Fruit fly (Drosophila melanogaster) whole organism, embryonic: Measurements from ENCODE around the gene CG34435.

Experiments used
- B-H1 ChIP-seq: fragments of 200-800 bp; sonication (Bioruptor generic); IDR thresholded peaks from 3 replicates; pipeline ENCODE4 v1.3.6; 2022; ENCODE audit warnings: missing biosample characterization, missing genetic modification characterization
- Bdp1 ChIP-seq: fragments of 200-800 bp; sonication (Bioruptor generic); optimal IDR thresholded peaks from 3 replicates; lab custom pipeline; 2016; ENCODE audit warnings: missing biosample characterization, missing genetic modification characterization
- CG10654 ChIP-seq: fragments of 200-800 bp; sonication (Bioruptor generic); optimal IDR thresholded peaks from 2 replicates; lab custom pipeline; 2016; ENCODE audit warnings: missing biosample characterization, missing genetic modification characterization
- CG10959 ChIP-seq: fragments of 200-800 bp; sonication (Bioruptor generic); IDR thresholded peaks from 2 replicates; pipeline ENCODE4 v1.3.6; 2022; ENCODE audit warnings: missing biosample characterization, missing genetic modification characterization
- CG12104 ChIP-seq: fragments of 200-800 bp; sonication (Bioruptor generic); optimal IDR thresholded peaks from 3 replicates; lab custom pipeline; 2016; ENCODE audit warnings: missing biosample characterization, missing genetic modification characterization
- CG12155 ChIP-seq: fragments of 200-800 bp; sonication (Bioruptor generic); optimal IDR thresholded peaks from 3 replicates; lab custom pipeline; 2016; ENCODE audit warnings: missing biosample characterization, missing genetic modification characterization
- CG12942 ChIP-seq: fragments of 200-800 bp; sonication (Bioruptor generic); optimal IDR thresholded peaks from 3 replicates; lab custom pipeline; 2016; ENCODE audit warnings: missing biosample characterization, missing genetic modification characterization
- CG1603 ChIP-seq: fragments of 200-800 bp; sonication (Bioruptor generic); optimal IDR thresholded peaks from 2 replicates; lab custom pipeline; 2019; ENCODE audit warnings: missing biosample characterization, mild to moderate bottlenecking, missing genetic modification characterization, moderate library complexity
- CG17186 ChIP-seq: fragments of 200-800 bp; sonication (Bioruptor generic); optimal IDR thresholded peaks from 3 replicates; lab custom pipeline; 2017; ENCODE audit warnings: missing biosample characterization, missing genetic modification reagents, missing genetic modification characterization
- CG17802 ChIP-seq: fragments of 200-800 bp; sonication (Bioruptor generic); optimal IDR thresholded peaks from 2 replicates; lab custom pipeline; 2018; ENCODE audit warnings: missing biosample characterization, mild to moderate bottlenecking, missing genetic modification characterization, moderate library complexity
- CG2875 ChIP-seq: fragments of 200-800 bp; sonication (Bioruptor generic); optimal IDR thresholded peaks from 2 replicates; lab custom pipeline; 2017; ENCODE audit warnings: missing biosample characterization, mild to moderate bottlenecking, missing genetic modification characterization, missing genetic modification reagents
- CG3065 ChIP-seq: fragments of 200-800 bp; sonication (Bioruptor generic); optimal IDR thresholded peaks from 2 replicates; lab custom pipeline; 2016; ENCODE audit warnings: missing biosample characterization, missing genetic modification characterization
- CG32532 ChIP-seq: fragments of 200-800 bp; sonication (Bioruptor generic); IDR thresholded peaks from 2 replicates; pipeline ENCODE4 v1.3.6; 2022; ENCODE audit warnings: missing biosample characterization, missing genetic modification characterization
- CG43689 ChIP-seq: fragments of 200-800 bp; sonication (Bioruptor generic); IDR thresholded peaks from 2 replicates; pipeline ENCODE4 v1.3.6; 2022; ENCODE audit warnings: missing biosample characterization, missing genetic modification characterization
- CG4404 ChIP-seq: fragments of 200-800 bp; sonication (Bioruptor generic); IDR thresholded peaks from 2 replicates; pipeline ENCODE4 v1.3.6; 2022; ENCODE audit warnings: missing biosample characterization, missing genetic modification characterization
- CG4820 ChIP-seq: fragments of 200-800 bp; sonication (Bioruptor generic); optimal IDR thresholded peaks from 3 replicates; lab custom pipeline; 2016; ENCODE audit warnings: missing biosample characterization, missing genetic modification characterization
- CG6813 ChIP-seq: fragments of 200-800 bp; sonication (Bioruptor generic); optimal IDR thresholded peaks from 2 replicates; lab custom pipeline; 2017; ENCODE audit warnings: missing biosample characterization, missing genetic modification characterization, mild to moderate bottlenecking, moderate library complexity, missing genetic modification reagents
- CG7556 ChIP-seq: fragments of 200-800 bp; sonication (Bioruptor generic); optimal IDR thresholded peaks from 2 replicates; lab custom pipeline; 2017; ENCODE audit warnings: missing biosample characterization, mild to moderate bottlenecking, missing genetic modification characterization
- CG8290 ChIP-seq, 3 experiments: fragments of 200-800 bp; sonication (Bioruptor generic); optimal IDR thresholded peaks; 2 replicates each; lab custom pipeline; 2016 to 2019; ENCODE audit warnings: missing biosample characterization in 3 of 3, missing genetic modification characterization in 3 of 3, mild to moderate bottlenecking in 2 of 3, moderate library complexity in 1 of 3
- CG9437 ChIP-seq: fragments of 200-800 bp; sonication (Bioruptor generic); optimal IDR thresholded peaks from 2 replicates; lab custom pipeline; 2018; ENCODE audit warnings: missing biosample characterization, mild to moderate bottlenecking, missing genetic modification characterization
- CG9727 ChIP-seq: fragments of 200-800 bp; sonication (Bioruptor generic); optimal IDR thresholded peaks from 3 replicates; lab custom pipeline; 2017; ENCODE audit warnings: missing biosample characterization, mild to moderate bottlenecking, missing genetic modification characterization
- CG9876 ChIP-seq: fragments of 200-800 bp; sonication (Bioruptor generic); optimal IDR thresholded peaks from 2 replicates; lab custom pipeline; 2016; ENCODE audit warnings: missing biosample characterization, missing genetic modification characterization
- D19B ChIP-seq: fragments of 200-800 bp; sonication (Bioruptor generic); optimal IDR thresholded peaks from 2 replicates; lab custom pipeline; 2017; ENCODE audit warnings: missing biosample characterization, mild to moderate bottlenecking, missing genetic modification characterization
- Dll ChIP-seq: fragments of 200-800 bp; sonication (Bioruptor generic); IDR thresholded peaks from 4 replicates; pipeline ENCODE4 v1.3.6; 2022; ENCODE audit warnings: missing biosample characterization, missing genetic modification characterization; ENCODE audit not compliant: partially characterized antibody
- Doc3 ChIP-seq: fragments of 200-800 bp; sonication (Bioruptor generic); IDR thresholded peaks from 3 replicates; pipeline ENCODE4 v1.3.6; 2022; ENCODE audit warnings: missing biosample characterization, missing genetic modification characterization; ENCODE audit not compliant: partially characterized antibody
- ERR ChIP-seq: fragments of 200-800 bp; sonication (Bioruptor generic); optimal IDR thresholded peaks from 2 replicates; lab custom pipeline; 2016; ENCODE audit warnings: missing biosample characterization, missing genetic modification characterization
- Eip74EF ChIP-seq, 2 experiments: fragments of 200-800 bp in 1 of 2; fragments of >200 bp in 1 of 2; sonication (Bioruptor generic) in 1 of 2; optimal IDR thresholded peaks; 2 replicates each; lab custom pipeline; 2017 to 2019; ENCODE audit warnings: missing biosample characterization in 2 of 2, missing genetic modification characterization in 2 of 2, mild to moderate bottlenecking in 1 of 2, moderate library complexity in 1 of 2
- GATAe ChIP-seq: fragments of 200-800 bp; sonication (Bioruptor generic); conservative IDR thresholded peaks from 2 replicates; pipeline ENCODE4 v1.3.6; 2022; ENCODE audit warnings: missing biosample characterization, missing genetic modification characterization
- Hey ChIP-seq: fragments of 200-800 bp; sonication (Bioruptor generic); optimal IDR thresholded peaks from 3 replicates; lab custom pipeline; 2018; ENCODE audit warnings: missing biosample characterization, mild to moderate bottlenecking, missing genetic modification characterization
- HmgD ChIP-seq: fragments of 200-800 bp; sonication (Bioruptor generic); optimal IDR thresholded peaks from 3 replicates; lab custom pipeline; 2016; ENCODE audit warnings: missing biosample characterization, missing genetic modification characterization
- MTF-1 ChIP-seq: fragments of 200-800 bp; sonication (Bioruptor generic); optimal IDR thresholded peaks from 2 replicates; lab custom pipeline; 2018; ENCODE audit warnings: missing biosample characterization, mild to moderate bottlenecking, missing genetic modification characterization, borderline replicate concordance
- Max ChIP-seq: fragments of 200-800 bp; sonication (Bioruptor generic); optimal IDR thresholded peaks from 2 replicates; lab custom pipeline; 2016; ENCODE audit warnings: missing biosample characterization, mild to moderate bottlenecking, missing genetic modification characterization
- Mrtf ChIP-seq: fragments of 200-800 bp; sonication (Bioruptor generic); IDR thresholded peaks from 3 replicates; pipeline ENCODE4 v1.3.6; 2022; ENCODE audit warnings: missing biosample characterization, missing genetic modification characterization
- PHDP ChIP-seq: fragments of 200-800 bp; sonication (Bioruptor generic); optimal IDR thresholded peaks from 3 replicates; lab custom pipeline; 2018; ENCODE audit warnings: missing biosample characterization, mild to moderate bottlenecking, missing genetic modification characterization, moderate library complexity
- Scr ChIP-seq: fragments of 200-800 bp; sonication (Bioruptor generic); IDR thresholded peaks from 2 replicates; pipeline ENCODE4 v1.3.6; 2022; ENCODE audit warnings: missing biosample characterization, missing genetic modification characterization; ENCODE audit not compliant: partially characterized antibody
- Trl ChIP-seq, 3 experiments: fragments of >200 bp in 2 of 3; fragments of 200-800 bp in 1 of 3; sonication (Bioruptor generic) in 1 of 3; optimal IDR thresholded peaks; 2 replicates in 1 of 3; 3 replicates in 2 of 3; lab custom pipeline; 2016 to 2017; ENCODE audit warnings: missing biosample characterization in 1 of 3, missing genetic modification characterization in 1 of 3
- al ChIP-seq: fragments of 200-800 bp; sonication (Bioruptor generic); IDR thresholded peaks from 2 replicates; pipeline ENCODE4 v1.3.6; 2022; ENCODE audit warnings: missing biosample characterization, missing genetic modification characterization
- bbx ChIP-seq: fragments of 200-800 bp; sonication (Bioruptor generic); IDR thresholded peaks from 2 replicates; pipeline ENCODE4 v1.3.6; 2022; ENCODE audit warnings: missing biosample characterization, missing genetic modification characterization; ENCODE audit not compliant: partially characterized antibody
- chif ChIP-seq, 2 experiments: fragments of 200-800 bp; sonication (Bioruptor generic); optimal IDR thresholded peaks; 3 replicates each; lab custom pipeline; 2016; ENCODE audit warnings: missing biosample characterization in 2 of 2, missing genetic modification characterization in 2 of 2
- crol ChIP-seq: fragments of 200-800 bp; sonication (Bioruptor generic); IDR thresholded peaks from 2 replicates; pipeline ENCODE4 v1.3.6; 2022; ENCODE audit warnings: missing biosample characterization, missing genetic modification characterization
- dan ChIP-seq: fragments of 200-800 bp; sonication (Bioruptor generic); IDR thresholded peaks from 2 replicates; pipeline ENCODE4 v1.3.6; 2022; ENCODE audit warnings: missing biosample characterization, missing genetic modification characterization
- ftz-f1 ChIP-seq: fragments of 200-800 bp; sonication (Bioruptor generic); optimal IDR thresholded peaks from 2 replicates; lab custom pipeline; 2016; ENCODE audit warnings: missing biosample characterization, missing genetic modification characterization
- klu ChIP-seq: fragments of 200-800 bp; sonication (Bioruptor generic); IDR thresholded peaks from 2 replicates; pipeline ENCODE4 v1.3.6; 2022; ENCODE audit warnings: missing biosample characterization, missing genetic modification characterization
- knrl ChIP-seq: fragments of 200-800 bp; sonication (Bioruptor generic); IDR thresholded peaks from 3 replicates; pipeline ENCODE4 v1.3.6; 2022; ENCODE audit warnings: missing biosample characterization, missing genetic modification characterization; ENCODE audit not compliant: partially characterized antibody
- lilli ChIP-seq: fragments of 200-800 bp; sonication (Bioruptor generic); optimal IDR thresholded peaks from 3 replicates; lab custom pipeline; 2016; ENCODE audit warnings: missing biosample characterization, missing genetic modification characterization
- mld ChIP-seq: fragments of 200-800 bp; sonication (Bioruptor generic); IDR thresholded peaks from 3 replicates; pipeline ENCODE4 v1.3.6; 2022; ENCODE audit warnings: missing biosample characterization, missing genetic modification characterization; ENCODE audit not compliant: partially characterized antibody
- nerfin-1 ChIP-seq: fragments of 200-800 bp; sonication (Bioruptor generic); optimal IDR thresholded peaks from 3 replicates; lab custom pipeline; 2019; ENCODE audit warnings: missing biosample characterization, mild to moderate bottlenecking, missing genetic modification characterization, moderate library complexity
- pan ChIP-seq, 4 experiments: fragments of >200 bp in 3 of 4; fragments of 200-800 bp in 1 of 4; sonication (Bioruptor generic) in 1 of 4; optimal IDR thresholded peaks in 3 of 4; IDR thresholded peaks in 1 of 4; 2 replicates each; pipeline versions ENCODE4 v1.3.6 to Lab custom; 2017 to 2022; ENCODE audit warnings: missing biosample characterization in 2 of 4, missing genetic modification characterization in 2 of 4, mixed read lengths in 1 of 4
- z ChIP-seq: fragments of 200-800 bp; sonication (Bioruptor generic); IDR thresholded peaks from 3 replicates; pipeline ENCODE4 v1.3.6; 2022; ENCODE audit warnings: missing biosample characterization, missing genetic modification characterization

Gene CG34435

dm6 chrX:5614367-5614766 lies at the start of gene CG34435:
Gene CG34435 (minus strand): TSS chrX:5614467.
- TF ChIP-seq CG17802: no peak
- TF ChIP-seq Eip74EF (GFP tag; optimal IDR thresholded peaks at IDR 0.05; lab: Kevin White, UChicago): no peak
- TF ChIP-seq CG43689 (GFP tag; lab: Robert Waterston, UW): no peak
- no peak for TF ChIP-seq CG2875 (GFP tag; lab: Kevin White, UChicago)
- TF ChIP-seq al (GFP tag; lab: Robert Waterston, UW): no peak
- no peak for TF ChIP-seq Max (GFP tag; lab: Kevin White, UChicago)
- TF ChIP-seq Bdp1: no peak
- no peak for TF ChIP-seq PHDP (tag; lab: Kevin White, UChicago)
- no peak for TF ChIP-seq CG1603 (tag; lab: Kevin White, UChicago)
- no peak for TF ChIP-seq crol
- TF ChIP-seq GATAe (GFP tag; lab: Robert Waterston, UW): no peak
- TF ChIP-seq CG8290 (GFP tag; optimal IDR thresholded peaks at IDR 0.05; lab: Kevin White, UChicago): no peak
- no peak for TF ChIP-seq CG8290 (tag; optimal IDR thresholded peaks at IDR 0.05; lab: Kevin White, UChicago)
- no peak for TF ChIP-seq ERR (GFP tag; lab: Kevin White, UChicago)
- no peak for TF ChIP-seq Mrtf (GFP tag; lab: Robert Waterston, UW)
- no peak for TF ChIP-seq HmgD (GFP tag; lab: Kevin White, UChicago)
- no peak for TF ChIP-seq CG4820 (GFP tag; lab: Kevin White, UChicago)
- TF ChIP-seq CG9437 (GFP tag; lab: Kevin White, UChicago): no peak
- no peak for TF ChIP-seq CG32532 (GFP tag; lab: Robert Waterston, UW)
- TF ChIP-seq chif (GFP tag; optimal IDR thresholded peaks at IDR 0.05; lab: Kevin White, UChicago): no peak
- no peak for TF ChIP-seq CG12104 (GFP tag; lab: Kevin White, UChicago)

DNA sequence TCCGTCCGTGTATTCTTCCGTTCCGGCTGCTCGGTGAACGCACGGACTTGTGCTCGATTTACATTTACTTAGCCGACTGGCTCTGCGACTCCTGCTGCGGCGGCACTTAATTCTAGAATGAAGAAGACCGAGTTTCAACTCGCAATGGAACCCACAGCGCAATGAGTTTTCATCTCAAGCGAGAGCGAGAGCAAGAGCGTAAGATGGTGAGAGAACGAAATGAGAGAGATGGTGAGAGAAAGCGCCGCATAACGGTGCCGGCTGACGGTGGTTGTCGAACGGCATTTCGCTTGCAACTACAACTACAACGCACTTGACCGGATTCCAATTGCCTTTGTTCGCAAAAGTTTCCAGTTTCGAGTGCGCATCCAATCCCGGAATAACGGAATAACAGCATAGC lies 48.5 kb upstream of the CG34435 start, which contains the start of gene OtopLc:
OtopLc (minus strand) TSS at position 101 of the 400 bp plus-strand sequence.
- TF ChIP-seq pan (optimal IDR thresholded peaks at IDR 0.05; lab: Kevin White, UChicago) (no peak), pan (GFP tag; optimal IDR thresholded peaks at IDR 0.05 in 1 of 2, IDR thresholded peaks at IDR 0.05 in 1 of 2) (no peak), CG10654 (GFP tag; lab: Kevin White, UChicago) (no peak), CG10959 (GFP tag; lab: Robert Waterston, UW) (no peak), Trl (optimal IDR thresholded peaks at IDR 0.05; lab: Kevin White, UChicago) (peak; percentile 48 to 72), Trl (GFP tag; optimal IDR thresholded peaks at IDR 0.05; lab: Kevin White, UChicago) (no peak), CG9727 (GFP tag; lab: Kevin White, UChicago) (no peak), CG12942 (no peak), MTF-1 (no peak), D19B (GFP tag; lab: Kevin White, UChicago) (no peak), Hey (no peak), klu (GFP tag; lab: Robert Waterston, UW) (no peak), bbx (GFP tag; lab: Robert Waterston, UW) (0 out of 2 replicates have a peak, but pooled peaks have one; percentile 32), knrl (no peak), B-H1 (GFP tag; lab: Robert Waterston, UW) (no peak), CG6813 (no peak), CG4820 (GFP tag; lab: Kevin White, UChicago) (no peak), Doc3 (GFP tag; lab: Robert Waterston, UW) (no peak), CG17186 (GFP tag; lab: Kevin White, UChicago) (no peak), Dll (GFP tag; lab: Robert Waterston, UW) (no peak), nerfin-1 (tag; lab: Kevin White, UChicago) (peak; percentile 75), CG4404 (GFP tag; lab: Robert Waterston, UW) (no peak), Scr (no peak), CG12155 (no peak), dan (GFP tag; lab: Robert Waterston, UW) (no peak), CG9876 (GFP tag; lab: Kevin White, UChicago) (no peak), ftz-f1 (GFP tag; lab: Kevin White, UChicago) (no peak), CG7556 (GFP tag; lab: Kevin White, UChicago) (no peak), z (GFP tag; lab: Robert Waterston, UW) (no peak), lilli (GFP tag; lab: Kevin White, UChicago) (no peak), CG3065 (GFP tag; lab: Kevin White, UChicago) (no peak), mld (GFP tag; lab: Robert Waterston, UW) (no peak)
